Worm (Caenorhabditis elegans) whole organism, L1 larva: ENCODE measurements around the gene spp-11.

ENCODE experiments used
- C04F5.9 ChIP-seq: sonication (generic microtip); optimal IDR thresholded peaks from 2 replicates; lab custom pipeline; 2016; ENCODE audit warnings: missing genetic modification characterization, missing compliant biosample characterization
- C34B4.2 ChIP-seq: sonication (generic microtip); optimal IDR thresholded peaks from 2 replicates; lab custom pipeline; 2017; ENCODE audit warnings: mild to moderate bottlenecking, missing genetic modification characterization, missing compliant biosample characterization
- F16B12.6 ChIP-seq: fragments of 150-350 bp; optimal IDR thresholded peaks from 2 replicates; lab custom pipeline; 2014; ENCODE audit warnings: missing biosample characterization, missing genetic modification characterization
- Y116A8C.19 ChIP-seq: sonication (generic microtip); optimal IDR thresholded peaks from 2 replicates; lab custom pipeline; 2016; ENCODE audit warnings: missing compliant biosample characterization, missing genetic modification characterization, borderline replicate concordance
- aha-1 ChIP-seq: fragments of 150-350 bp; optimal IDR thresholded peaks from 2 replicates; lab custom pipeline; 2014; ENCODE audit warnings: missing biosample characterization, missing genetic modification characterization
- alr-1 ChIP-seq: fragments of 200-800 bp; sonication (Bioruptor generic); optimal IDR thresholded peaks from 2 replicates; lab custom pipeline; 2018; ENCODE audit warnings: borderline replicate concordance, mild to moderate bottlenecking, missing genetic modification characterization, missing compliant biosample characterization
- aly-2 ChIP-seq: fragments of 150-350 bp; optimal IDR thresholded peaks from 2 replicates; lab custom pipeline; 2014; ENCODE audit warnings: missing biosample characterization, missing genetic modification characterization
- blmp-1 ChIP-seq: fragments of 150-350 bp; optimal IDR thresholded peaks from 2 replicates; lab custom pipeline; 2014; ENCODE audit warnings: missing biosample characterization, missing genetic modification characterization
- ceh-88 ChIP-seq: fragments of 200-800 bp; sonication (Bioruptor generic); IDR thresholded peaks from 2 replicates; pipeline ENCODE4 v1.3.6; 2022; ENCODE audit warnings: missing genetic modification characterization, missing compliant biosample characterization
- ceh-90 ChIP-seq: sonication (generic microtip); optimal IDR thresholded peaks from 2 replicates; lab custom pipeline; 2016; ENCODE audit warnings: missing genetic modification characterization, missing compliant biosample characterization
- dsc-1 ChIP-seq: sonication (generic microtip); optimal IDR thresholded peaks from 2 replicates; lab custom pipeline; 2016; ENCODE audit warnings: mild to moderate bottlenecking, missing genetic modification characterization, missing compliant biosample characterization
- efl-3 ChIP-seq: fragments of 200-800 bp; sonication (Bioruptor generic); optimal IDR thresholded peaks from 2 replicates; lab custom pipeline; 2018; ENCODE audit warnings: mild to moderate bottlenecking, missing genetic modification characterization, missing compliant biosample characterization
- elt-2 ChIP-seq: sonication (generic microtip); optimal IDR thresholded peaks from 2 replicates; lab custom pipeline; 2016; ENCODE audit warnings: missing genetic modification characterization, mild to moderate bottlenecking, inconsistent platforms, missing compliant biosample characterization, missing genetic modification reagents
- elt-3 ChIP-seq, 6 experiments: fragments of 150-350 bp in 1 of 6; sonication (generic microtip); optimal IDR thresholded peaks; 2 replicates each; lab custom pipeline; 2017 to 2018; ENCODE audit warnings: missing biosample characterization in 6 of 6, missing genetic modification characterization in 6 of 6, inconsistent platforms in 1 of 6
- fkh-10 ChIP-seq: sonication (generic microtip); optimal IDR thresholded peaks from 2 replicates; lab custom pipeline; 2017; ENCODE audit warnings: missing biosample characterization, missing genetic modification reagents, missing genetic modification characterization
- fkh-4 ChIP-seq: sonication (generic microtip); optimal IDR thresholded peaks from 2 replicates; lab custom pipeline; 2016; ENCODE audit warnings: missing compliant biosample characterization, missing genetic modification characterization, borderline replicate concordance
- fkh-8 ChIP-seq: sonication (generic microtip); optimal IDR thresholded peaks from 2 replicates; lab custom pipeline; 2016; ENCODE audit warnings: mild to moderate bottlenecking, missing genetic modification characterization, missing compliant biosample characterization
- fos-1 ChIP-seq: fragments of 150-350 bp; optimal IDR thresholded peaks from 2 replicates; lab custom pipeline; 2014; ENCODE audit warnings: missing biosample characterization, missing genetic modification characterization
- hlh-17 ChIP-seq: fragments of 200-800 bp; sonication (Bioruptor generic); optimal IDR thresholded peaks from 2 replicates; lab custom pipeline; 2018; ENCODE audit warnings: missing genetic modification characterization, mild to moderate bottlenecking, missing compliant biosample characterization, moderate library complexity, borderline replicate concordance
- hpl-2 ChIP-seq: fragments of 150-350 bp; optimal IDR thresholded peaks from 2 replicates; lab custom pipeline; 2014; ENCODE audit warnings: missing biosample characterization, missing genetic modification reagents, missing genetic modification characterization
- irx-1 ChIP-seq: sonication (generic microtip); optimal IDR thresholded peaks from 2 replicates; lab custom pipeline; 2016; ENCODE audit warnings: missing genetic modification characterization, missing compliant biosample characterization
- lin-13 ChIP-seq: fragments of 150-350 bp; optimal IDR thresholded peaks from 2 replicates; lab custom pipeline; 2014; ENCODE audit warnings: missing biosample characterization, missing genetic modification reagents, missing genetic modification characterization
- lin-15B ChIP-seq: fragments of 150-350 bp; sonication (generic microtip); optimal IDR thresholded peaks from 3 replicates; lab custom pipeline; 2014; ENCODE audit warnings: missing biosample characterization, missing genetic modification characterization
- lin-35 ChIP-seq, 2 experiments: fragments of 150-350 bp; optimal IDR thresholded peaks; 2 replicates each; lab custom pipeline; 2014; ENCODE audit warnings: missing biosample characterization in 2 of 2, missing genetic modification characterization in 2 of 2, missing genetic modification reagents in 2 of 2
- lir-3 ChIP-seq: sonication (generic microtip); optimal IDR thresholded peaks from 2 replicates; lab custom pipeline; 2016; ENCODE audit warnings: mild to moderate bottlenecking, missing genetic modification characterization, moderate library complexity, missing compliant biosample characterization; ENCODE audit not compliant: poor library complexity
- mab-9 ChIP-seq: fragments of 200-800 bp; sonication (Bioruptor generic); IDR thresholded peaks from 2 replicates; pipeline ENCODE4 v1.3.6; 2022; ENCODE audit warnings: missing genetic modification reagents, missing genetic modification characterization, missing compliant biosample characterization
- mdl-1 ChIP-seq, 2 experiments: fragments of 150-350 bp; optimal IDR thresholded peaks; 2 replicates each; lab custom pipeline; 2014 to 2017; ENCODE audit warnings: missing biosample characterization in 2 of 2, missing genetic modification characterization in 2 of 2, inconsistent platforms in 1 of 2
- mef-2 ChIP-seq: fragments of 150-350 bp; optimal IDR thresholded peaks from 2 replicates; lab custom pipeline; 2014; ENCODE audit warnings: missing biosample characterization, missing genetic modification characterization
- mep-1 ChIP-seq: fragments of 150-350 bp; optimal IDR thresholded peaks from 2 replicates; lab custom pipeline; 2014; ENCODE audit warnings: missing biosample characterization, missing genetic modification characterization
- nhr-12 ChIP-seq: sonication (generic microtip); optimal IDR thresholded peaks from 2 replicates; lab custom pipeline; 2017; ENCODE audit warnings: missing biosample characterization, missing genetic modification characterization
- nhr-19 ChIP-seq: fragments of 200-800 bp; sonication (Bioruptor generic); conservative IDR thresholded peaks from 2 replicates; pipeline ENCODE4 v1.3.6; 2022; ENCODE audit warnings: missing genetic modification characterization, missing compliant biosample characterization
- nhr-28 ChIP-seq: fragments of 150-350 bp; optimal IDR thresholded peaks from 2 replicates; lab custom pipeline; 2014; ENCODE audit warnings: missing biosample characterization, missing genetic modification characterization
- nhr-71 ChIP-seq: sonication (generic microtip); optimal IDR thresholded peaks from 2 replicates; lab custom pipeline; 2016; ENCODE audit warnings: mild to moderate bottlenecking, missing genetic modification characterization, moderate library complexity, missing compliant biosample characterization
- nhr-84 ChIP-seq: sonication (generic microtip); optimal IDR thresholded peaks from 2 replicates; lab custom pipeline; 2017; ENCODE audit warnings: missing biosample characterization, missing genetic modification characterization
- nhr-85 ChIP-seq: sonication (generic microtip); peaks from one replicate; lab custom pipeline; 2016; ENCODE audit warnings: missing genetic modification characterization, inconsistent platforms, missing compliant biosample characterization
- pag-3 ChIP-seq: sonication (generic microtip); optimal IDR thresholded peaks from 2 replicates; lab custom pipeline; 2017; ENCODE audit warnings: missing genetic modification characterization, mild to moderate bottlenecking, missing compliant biosample characterization, antibody characterized with exemption, borderline replicate concordance; ENCODE audit not compliant: insufficient read depth
- pax-3 ChIP-seq: fragments of 200-800 bp; sonication (Bioruptor generic); optimal IDR thresholded peaks from 2 replicates; lab custom pipeline; 2018; ENCODE audit warnings: mild to moderate bottlenecking, missing genetic modification characterization, moderate library complexity, missing compliant biosample characterization
- pqm-1 ChIP-seq: sonication (generic microtip); optimal IDR thresholded peaks from 3 replicates; lab custom pipeline; 2017; ENCODE audit warnings: missing biosample characterization, missing genetic modification characterization
- skn-1 ChIP-seq: fragments of 150-350 bp; optimal IDR thresholded peaks from 2 replicates; lab custom pipeline; 2014; ENCODE audit warnings: missing biosample characterization, missing genetic modification characterization
- snpc-4 ChIP-seq: fragments of 150-350 bp; optimal IDR thresholded peaks from 2 replicates; lab custom pipeline; 2014; ENCODE audit warnings: missing biosample characterization, missing genetic modification characterization
- sox-4 ChIP-seq: sonication (generic microtip); optimal IDR thresholded peaks from 2 replicates; lab custom pipeline; 2016; ENCODE audit warnings: missing genetic modification characterization, missing compliant biosample characterization
- tlp-1 ChIP-seq: fragments of 150-350 bp; optimal IDR thresholded peaks from 2 replicates; lab custom pipeline; 2014; ENCODE audit warnings: missing biosample characterization, missing genetic modification characterization
- unc-130 ChIP-seq: fragments of 150-350 bp; optimal IDR thresholded peaks from 2 replicates; lab custom pipeline; 2017; ENCODE audit warnings: missing biosample characterization, missing genetic modification characterization, inconsistent platforms
- unc-86 ChIP-seq: sonication (generic microtip); optimal IDR thresholded peaks from 2 replicates; lab custom pipeline; 2016; ENCODE audit warnings: missing genetic modification characterization, missing compliant biosample characterization
- unc-98 ChIP-seq: fragments of 200-800 bp; sonication (Bioruptor generic); IDR thresholded peaks from 2 replicates; pipeline ENCODE4 v1.3.6; 2022; ENCODE audit warnings: missing genetic modification characterization, missing compliant biosample characterization
- vab-15 ChIP-seq: sonication (generic microtip); optimal IDR thresholded peaks from 2 replicates; lab custom pipeline; 2017; ENCODE audit warnings: missing genotype, mild to moderate bottlenecking, missing genetic modification characterization, missing compliant biosample characterization
- zag-1 ChIP-seq: fragments of 150-350 bp; optimal IDR thresholded peaks from 2 replicates; lab custom pipeline; 2014; ENCODE audit warnings: missing biosample characterization, missing genetic modification characterization
- zip-4 ChIP-seq: fragments of 200-800 bp; sonication (Bioruptor generic); optimal IDR thresholded peaks from 2 replicates; lab custom pipeline; 2018; ENCODE audit warnings: mild to moderate bottlenecking, missing genetic modification characterization, moderate library complexity, missing compliant biosample characterization
- ztf-11 ChIP-seq, 2 experiments: sonication (generic microtip); optimal IDR thresholded peaks; 2 replicates each; lab custom pipeline; 2016 to 2017; ENCODE audit warnings: missing genetic modification characterization in 2 of 2, missing biosample characterization in 1 of 2, missing compliant biosample characterization in 1 of 2
- ztf-4 ChIP-seq: fragments of 150-350 bp; optimal IDR thresholded peaks from 2 replicates; lab custom pipeline; 2014; ENCODE audit warnings: missing biosample characterization, missing genetic modification characterization

spp-11 gene

ce11 chrII:6355396-6356346 lies 51.5 kb downstream of the spp-11 start, which contains the start of gene C32D5.11:
Gene C32D5.11, minus strand, starts transcription at chrII:6355446.
- peak; percentile 35 for TF ChIP-seq fos-1 (tag; lab: Kevin White, UChicago)
- TF ChIP-seq nhr-85 = peak; percentile 82
- TF ChIP-seq unc-130 = peak; percentile 49
- peak; percentile 78 for TF ChIP-seq unc-86 (tag; lab: Kevin White, UChicago)
- TF ChIP-seq Y116A8C.19 = no peak
- TF ChIP-seq lin-35 (GFP tag; optimal IDR thresholded peaks at IDR 0.05; lab: Kevin White, UChicago) = peak; percentile 80 to 86
- peak; percentile 8 for TF ChIP-seq C04F5.9
- TF ChIP-seq lir-3 (tag; lab: Kevin White, UChicago) = peak; percentile 49
- no peak for TF ChIP-seq pqm-1 (tag; lab: Kevin White, UChicago)
- no peak for TF ChIP-seq vab-15 (tag; lab: Kevin White, UChicago)
- TF ChIP-seq mep-1 (tag; lab: Kevin White, UChicago) = peak; percentile 85
- TF ChIP-seq fkh-4 (tag; lab: Kevin White, UChicago) = no peak
- no peak for TF ChIP-seq hlh-17 (GFP tag; lab: Kevin White, UChicago)
- no peak for TF ChIP-seq mab-9 (GFP tag; lab: Robert Waterston, UW)
- peak in 2 of 6 experiments; percentile 17 to 45 for TF ChIP-seq elt-3 (tag; optimal IDR thresholded peaks at IDR 0.05; lab: Kevin White, UChicago)
- TF ChIP-seq efl-3 = no peak
- TF ChIP-seq dsc-1 (tag; lab: Kevin White, UChicago) = peak; percentile 68
- peak; percentile 16 for TF ChIP-seq snpc-4
- no peak for TF ChIP-seq tlp-1
- TF ChIP-seq hpl-2 (GFP tag; lab: Kevin White, UChicago) = no peak
- TF ChIP-seq elt-2 (tag; lab: Kevin White, UChicago) = no peak
- peak; percentile 63 for TF ChIP-seq ztf-4 (tag; lab: Kevin White, UChicago)
- no peak for TF ChIP-seq C34B4.2 (tag; lab: Kevin White, UChicago)
- peak; percentile 89 for TF ChIP-seq nhr-71 (tag; lab: Kevin White, UChicago)
- no peak for TF ChIP-seq zip-4
- TF ChIP-seq sox-4 (tag; lab: Kevin White, UChicago) = no peak
- peak; percentile 63 for TF ChIP-seq irx-1 (tag; lab: Kevin White, UChicago)
- no peak for TF ChIP-seq aly-2 (tag; lab: Kevin White, UChicago)
- TF ChIP-seq nhr-84 (tag; lab: Kevin White, UChicago) = no peak
- no peak for TF ChIP-seq ztf-11 (tag; optimal IDR thresholded peaks at IDR 0.05; lab: Kevin White, UChicago)
- peak; percentile 91 for TF ChIP-seq fkh-8
- no peak for TF ChIP-seq aha-1 (tag; lab: Kevin White, UChicago)
- TF ChIP-seq nhr-19 = peak; percentile 72
- no peak for TF ChIP-seq mef-2 (tag; lab: Kevin White, UChicago)
- no peak for TF ChIP-seq fkh-10 (GFP tag; lab: Kevin White, UChicago)
- TF ChIP-seq ceh-90 = no peak
- no peak for TF ChIP-seq unc-98
- TF ChIP-seq nhr-12 (tag; lab: Kevin White, UChicago) = no peak
- no peak for TF ChIP-seq alr-1 (tag; lab: Kevin White, UChicago)
- no peak for TF ChIP-seq ceh-88 (GFP tag; lab: Robert Waterston, UW)
- peak in 1 of 2 experiments; percentile 61 for TF ChIP-seq mdl-1 (tag; optimal IDR thresholded peaks at IDR 0.05; lab: Kevin White, UChicago)
- TF ChIP-seq lin-13 (GFP tag; lab: Kevin White, UChicago) = peak; percentile 69
- peak; percentile 57 for TF ChIP-seq lin-15B (tag; lab: Kevin White, UChicago)
- no peak for TF ChIP-seq nhr-28 (tag; lab: Kevin White, UChicago)
- TF ChIP-seq F16B12.6 (tag; lab: Kevin White, UChicago) = peak; percentile 54
- peak; percentile 54 for TF ChIP-seq skn-1 (tag; lab: Kevin White, UChicago)
- TF ChIP-seq zag-1 (tag; lab: Kevin White, UChicago) = no peak
- peak; percentile 17 for TF ChIP-seq pax-3
- TF ChIP-seq blmp-1 = peak; percentile 67
- peak; percentile 1 for TF ChIP-seq pag-3 (tag; lab: Kevin White, UChicago)
